Fruit fly (Drosophila melanogaster): ENCODE measurements around the gene CG6985.

DNA sequence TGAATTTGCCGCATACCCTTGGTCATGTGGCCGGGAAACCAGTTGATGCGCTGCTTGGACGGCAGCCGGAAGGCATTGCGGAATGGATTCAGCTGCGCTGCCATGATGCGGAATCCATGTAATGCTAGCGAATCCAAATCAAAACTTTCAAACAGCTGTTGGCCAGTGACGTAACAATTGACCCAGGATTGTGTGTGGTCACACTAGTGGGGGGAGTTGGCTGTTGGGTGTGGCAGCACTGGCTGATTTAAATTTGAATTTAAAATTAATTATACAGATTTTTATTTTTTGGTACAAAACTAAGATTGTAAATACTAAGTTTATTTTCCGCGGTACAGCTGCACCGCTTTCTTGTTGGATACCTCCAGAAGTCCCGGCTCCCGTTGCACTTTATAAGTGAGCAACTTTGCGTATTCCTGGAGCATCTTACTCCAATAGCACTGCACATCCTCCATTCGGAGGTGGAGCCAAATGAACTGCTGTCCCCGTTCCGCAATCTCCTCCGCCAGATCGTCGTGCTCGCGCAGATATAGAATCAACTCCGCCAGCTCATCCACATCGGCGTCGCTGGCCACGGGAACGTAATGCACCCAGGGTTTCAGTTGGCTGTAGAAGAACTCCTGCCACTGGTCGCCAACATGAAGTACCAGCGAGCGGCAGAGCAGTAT is 6.6 kb downstream of the CG6985 start, which contains the start of gene CG17141:
- TF ChIP-seq tj (GFP tag; optimal IDR thresholded peaks at IDR 0.05) (no peak), CG33017 (tag; optimal IDR thresholded peaks at IDR 0.05) (no peak), kay (GFP tag; ENCODE audit: borderline replicate concordance) (no peak), CG12768 (GFP tag; optimal IDR thresholded peaks at IDR 0.05) (no peak), cnc (optimal IDR thresholded peaks at IDR 0.05) (no peak)

All from whole organism, adult.